Fruit fly (Drosophila melanogaster) whole organism, prepupa: ENCODE measurements around the gene CG12594.

Source experiments
- Blimp-1 ChIP-seq: fragments of 200-800 bp; sonication (Bioruptor generic); optimal IDR thresholded peaks from 3 replicates; lab custom pipeline; 2017; ENCODE audit warnings: missing biosample characterization, missing genetic modification characterization, mild to moderate bottlenecking, moderate library complexity, missing genetic modification reagents
- CG1621 ChIP-seq: fragments of 200-800 bp; sonication (Bioruptor generic); optimal IDR thresholded peaks from 3 replicates; lab custom pipeline; 2018; ENCODE audit warnings: missing biosample characterization, mild to moderate bottlenecking, missing genetic modification characterization
- CG16779 ChIP-seq: fragments of 200-800 bp; sonication (Bioruptor generic); optimal IDR thresholded peaks from 3 replicates; lab custom pipeline; 2017; ENCODE audit warnings: missing biosample characterization, mild to moderate bottlenecking, missing genetic modification characterization
- CG3032 ChIP-seq: fragments of 200-800 bp; optimal IDR thresholded peaks from 2 replicates; lab custom pipeline; 2019; ENCODE audit warnings: missing biosample characterization, mild to moderate bottlenecking, missing genetic modification characterization, moderate library complexity
- CG32006 ChIP-seq: fragments of 200-800 bp; sonication (Bioruptor generic); optimal IDR thresholded peaks from 3 replicates; lab custom pipeline; 2017; ENCODE audit warnings: missing biosample characterization, mild to moderate bottlenecking, missing genetic modification characterization
- CG34406 ChIP-seq: fragments of 200-800 bp; sonication (Bioruptor generic); optimal IDR thresholded peaks from 3 replicates; lab custom pipeline; 2016; ENCODE audit warnings: missing biosample characterization, missing genetic modification characterization
- CG4318 ChIP-seq: fragments of 200-800 bp; sonication (Bioruptor generic); optimal IDR thresholded peaks from 3 replicates; lab custom pipeline; 2017; ENCODE audit warnings: missing biosample characterization, mild to moderate bottlenecking, missing genetic modification characterization
- CG6163 ChIP-seq: fragments of 200-800 bp; sonication (Bioruptor generic); IDR thresholded peaks from 3 replicates; pipeline ENCODE4 v1.3.6; 2022; ENCODE audit warnings: missing biosample characterization, missing genetic modification characterization
- CG6854 ChIP-seq: fragments of 200-800 bp; sonication (Bioruptor generic); optimal IDR thresholded peaks from 2 replicates; lab custom pipeline; 2017; ENCODE audit warnings: missing biosample characterization, mild to moderate bottlenecking, missing genetic modification characterization
- CG7368 ChIP-seq: fragments of 200-800 bp; sonication (Bioruptor generic); optimal IDR thresholded peaks from 3 replicates; lab custom pipeline; 2016; ENCODE audit warnings: missing biosample characterization, missing genetic modification characterization
- CG8119 ChIP-seq: fragments of 200-800 bp; sonication (Bioruptor generic); IDR thresholded peaks from 3 replicates; pipeline ENCODE4 v1.3.6; 2022; ENCODE audit warnings: missing biosample characterization, missing genetic modification characterization
- CG8319 ChIP-seq: fragments of 200-800 bp; sonication (Bioruptor generic); optimal IDR thresholded peaks from 3 replicates; lab custom pipeline; 2016; ENCODE audit warnings: missing biosample characterization, missing genetic modification characterization
- CG8632 ChIP-seq: fragments of 200-800 bp; sonication (Bioruptor generic); optimal IDR thresholded peaks from 3 replicates; lab custom pipeline; 2016; ENCODE audit warnings: missing biosample characterization, missing genetic modification characterization
- CG9139 ChIP-seq: fragments of 200-800 bp; sonication (Bioruptor generic); optimal IDR thresholded peaks from 3 replicates; lab custom pipeline; 2017; ENCODE audit warnings: missing biosample characterization, mild to moderate bottlenecking, missing genetic modification characterization
- Eip78C ChIP-seq: fragments of 200-800 bp; sonication (Bioruptor generic); peaks from one replicate; lab custom pipeline; 2016; ENCODE audit warnings: missing biosample characterization, missing genetic modification characterization
- Eip93F ChIP-seq: fragments of 200-800 bp; sonication (Bioruptor generic); optimal IDR thresholded peaks from 2 replicates; lab custom pipeline; 2016; ENCODE audit warnings: missing biosample characterization, mild to moderate bottlenecking, missing genetic modification characterization
- Hr4 ChIP-seq: fragments of 200-800 bp; sonication (Bioruptor generic); optimal IDR thresholded peaks from 3 replicates; lab custom pipeline; 2016; ENCODE audit warnings: missing biosample characterization, missing genetic modification characterization
- Lpt ChIP-seq: fragments of 200-800 bp; sonication (Bioruptor generic); optimal IDR thresholded peaks from 3 replicates; lab custom pipeline; 2016; ENCODE audit warnings: missing biosample characterization, missing genetic modification characterization
- OdsH ChIP-seq: fragments of 200-800 bp; sonication (Bioruptor generic); optimal IDR thresholded peaks from 3 replicates; lab custom pipeline; 2016; ENCODE audit warnings: missing biosample characterization, missing genetic modification characterization
- Smox ChIP-seq: fragments of 200-800 bp; sonication (Bioruptor generic); optimal IDR thresholded peaks from 3 replicates; lab custom pipeline; 2016; ENCODE audit warnings: missing biosample characterization, missing genetic modification characterization
- Sox102F ChIP-seq: fragments of 200-800 bp; sonication (Bioruptor generic); optimal IDR thresholded peaks from 2 replicates; lab custom pipeline; 2016; ENCODE audit warnings: missing biosample characterization, mild to moderate bottlenecking, missing genetic modification characterization
- Sox14 ChIP-seq: fragments of 200-800 bp; sonication (Bioruptor generic); optimal IDR thresholded peaks from 3 replicates; lab custom pipeline; 2016; ENCODE audit warnings: missing biosample characterization, missing genetic modification characterization
- acj6 ChIP-seq: fragments of 200-800 bp; sonication (Bioruptor generic); optimal IDR thresholded peaks from 3 replicates; lab custom pipeline; 2016; ENCODE audit warnings: missing biosample characterization, missing genetic modification characterization
- dac ChIP-seq: fragments of 200-800 bp; sonication (Bioruptor generic); optimal IDR thresholded peaks from 2 replicates; lab custom pipeline; 2017; ENCODE audit warnings: missing biosample characterization, mild to moderate bottlenecking, missing genetic modification characterization
- dsx ChIP-seq: fragments of 200-800 bp; optimal IDR thresholded peaks from 3 replicates; lab custom pipeline; 2019; ENCODE audit warnings: missing biosample characterization, mild to moderate bottlenecking, missing genetic modification characterization, moderate library complexity; ENCODE audit not compliant: poor library complexity, severe bottlenecking
- eg ChIP-seq: fragments of 200-800 bp; sonication (Bioruptor generic); IDR thresholded peaks from 3 replicates; pipeline ENCODE4 v1.3.6; 2022; ENCODE audit warnings: missing biosample characterization, missing genetic modification characterization
- esn ChIP-seq: fragments of 200-800 bp; sonication (Bioruptor generic); optimal IDR thresholded peaks from 2 replicates; lab custom pipeline; 2016; ENCODE audit warnings: missing biosample characterization, mild to moderate bottlenecking, missing genetic modification characterization, moderate library complexity
- fd59A ChIP-seq: fragments of 200-800 bp; sonication (Bioruptor generic); optimal IDR thresholded peaks from 2 replicates; lab custom pipeline; 2017; ENCODE audit warnings: missing biosample characterization, mild to moderate bottlenecking, missing genetic modification characterization, missing genetic modification reagents
- fd85E ChIP-seq: fragments of 200-800 bp; sonication (Bioruptor generic); optimal IDR thresholded peaks from 3 replicates; lab custom pipeline; 2016; ENCODE audit warnings: missing biosample characterization, missing genetic modification characterization
- lz ChIP-seq: fragments of 200-800 bp; sonication (Bioruptor generic); optimal IDR thresholded peaks from 3 replicates; lab custom pipeline; 2016; ENCODE audit warnings: missing biosample characterization, missing genetic modification characterization
- salr ChIP-seq, 2 experiments: fragments of 200-800 bp; sonication (Bioruptor generic); optimal IDR thresholded peaks; 3 replicates each; lab custom pipeline; 2016 to 2018; ENCODE audit warnings: missing biosample characterization in 2 of 2, missing genetic modification characterization in 2 of 2, mild to moderate bottlenecking in 1 of 2
- spab ChIP-seq: fragments of 200-800 bp; sonication (Bioruptor generic); optimal IDR thresholded peaks from 2 replicates; lab custom pipeline; 2017; ENCODE audit warnings: missing biosample characterization, mild to moderate bottlenecking, missing genetic modification characterization, missing genetic modification reagents
- ss ChIP-seq, 2 experiments: fragments of 200-800 bp; sonication (Bioruptor generic); optimal IDR thresholded peaks; 2 replicates in 1 of 2; 3 replicates in 1 of 2; lab custom pipeline; 2017 to 2018; ENCODE audit warnings: mild to moderate bottlenecking in 2 of 2, missing biosample characterization in 2 of 2, missing genetic modification characterization in 2 of 2, moderate library complexity in 1 of 2
- svp ChIP-seq: fragments of 200-800 bp; sonication (Bioruptor generic); peaks from one replicate; lab custom pipeline; 2016; ENCODE audit warnings: missing biosample characterization, missing genetic modification characterization
- topi ChIP-seq: fragments of 200-800 bp; sonication (Bioruptor generic); optimal IDR thresholded peaks from 3 replicates; lab custom pipeline; 2016; ENCODE audit warnings: missing biosample characterization, missing genetic modification characterization

Gene CG12594

dm6 chr3R:11773999-11774397 lies 52.5 kb downstream of the CG12594 start (continued):
- TF ChIP-seq dsx (GFP tag; lab: Kevin White, UChicago): peak; percentile 66
- TF ChIP-seq Sox102F: peak; percentile 3
- TF ChIP-seq acj6 (GFP tag; lab: Kevin White, UChicago): peak; percentile 53
- TF ChIP-seq Smox (GFP tag; lab: Kevin White, UChicago): peak; percentile 40
- peak; percentile 68 for TF ChIP-seq CG3032 (tag; lab: Kevin White, UChicago)
- TF ChIP-seq CG9139: peak; percentile 6

- no peak for TF ChIP-seq CG34406 (GFP tag; lab: Kevin White, UChicago)
- TF ChIP-seq CG7368: no peak
- TF ChIP-seq CG8632 (GFP tag; lab: Kevin White, UChicago): no peak
- no peak for TF ChIP-seq topi
- no peak for TF ChIP-seq CG8119 (GFP tag; lab: Robert Waterston, UW)
- no peak for TF ChIP-seq CG4318
- no peak for TF ChIP-seq lz (GFP tag; lab: Kevin White, UChicago)
- TF ChIP-seq spab (GFP tag; lab: Kevin White, UChicago): no peak
- no peak for TF ChIP-seq Sox14 (GFP tag; lab: Kevin White, UChicago)
- TF ChIP-seq CG32006: no peak
- no peak for TF ChIP-seq esn (GFP tag; lab: Kevin White, UChicago)
- TF ChIP-seq Blimp-1 (GFP tag; lab: Kevin White, UChicago): no peak
- no peak for TF ChIP-seq ss (GFP tag; optimal IDR thresholded peaks at IDR 0.05; lab: Kevin White, UChicago)
- no peak for TF ChIP-seq fd85E (GFP tag; lab: Kevin White, UChicago)
- TF ChIP-seq fd59A (GFP tag; lab: Kevin White, UChicago): no peak
Measured at dm6 chr3R:11775207-11775606, 53.7 kb downstream of the CG12594 start.

- no peak for TF ChIP-seq CG6854 (GFP tag; lab: Kevin White, UChicago)
- no peak for TF ChIP-seq dac
- no peak for TF ChIP-seq CG1621
- TF ChIP-seq esn (GFP tag; lab: Kevin White, UChicago): no peak
- no peak for TF ChIP-seq topi
- TF ChIP-seq CG6163 (GFP tag; lab: Robert Waterston, UW): no peak
Measured at dm6 chr3R:11776068-11776767, 54.7 kb downstream of the CG12594 start.

- no peak for TF ChIP-seq OdsH
- TF ChIP-seq svp (GFP tag; lab: Kevin White, UChicago): peak; percentile 57
- TF ChIP-seq salr (GFP tag; optimal IDR thresholded peaks at IDR 0.05; lab: Kevin White, UChicago): peak in 1 of 2 experiments; percentile 9
- TF ChIP-seq Eip78C (GFP tag; lab: Kevin White, UChicago): peak; percentile 50
- TF ChIP-seq dsx (GFP tag; lab: Kevin White, UChicago): peak; percentile 59
- TF ChIP-seq CG32006: peak; percentile 19
- TF ChIP-seq Eip93F: no peak
- peak; percentile 17 for TF ChIP-seq Lpt (GFP tag; lab: Kevin White, UChicago)
- peak; percentile 41; the same call in 1 of the 3 replicates for TF ChIP-seq eg (GFP tag; lab: Robert Waterston, UW)
- TF ChIP-seq CG8119 (GFP tag; lab: Robert Waterston, UW): no peak
- TF ChIP-seq CG16779 (tag; lab: Kevin White, UChicago): no peak
- no peak for TF ChIP-seq Hr4 (GFP tag; lab: Kevin White, UChicago)
- TF ChIP-seq CG8319 (GFP tag; lab: Kevin White, UChicago): no peak
Measured at dm6 chr3R:11777058-11777457, 55.5 kb downstream of the CG12594 start.
